Worm (Caenorhabditis elegans) whole organism, L2 larva: ENCODE data around the gene F46C3.7.
"Not testable (repeated sequence)": the region's sequence is repeated elsewhere in the genome, so short reads cannot be mapped to it uniquely, and the experiment has no call there.

Experiments used
- C34F6.9 ChIP-seq: fragments of 150-350 bp; optimal IDR thresholded peaks from 2 replicates; lab custom pipeline; 2014; ENCODE audit warnings: missing biosample characterization, missing genetic modification characterization
- F13H6.1 ChIP-seq: sonication (generic microtip); optimal IDR thresholded peaks from 2 replicates; lab custom pipeline; 2016; ENCODE audit warnings: missing genetic modification characterization, missing compliant biosample characterization
- Y55F3AM.14 ChIP-seq: fragments of 200-800 bp; sonication (Bioruptor generic); optimal IDR thresholded peaks from 2 replicates; lab custom pipeline; 2018; ENCODE audit warnings: mild to moderate bottlenecking, missing genetic modification characterization, missing compliant biosample characterization
- ZK546.5 ChIP-seq: sonication (generic microtip); optimal IDR thresholded peaks from 2 replicates; lab custom pipeline; 2017; ENCODE audit warnings: missing biosample characterization, missing genetic modification characterization
- alr-1 ChIP-seq: fragments of 150-350 bp; optimal IDR thresholded peaks from 2 replicates; lab custom pipeline; 2014; ENCODE audit warnings: missing biosample characterization, missing genetic modification characterization
- aly-2 ChIP-seq: fragments of 150-350 bp; optimal IDR thresholded peaks from 2 replicates; lab custom pipeline; 2014; ENCODE audit warnings: missing biosample characterization, missing genetic modification characterization
- ama-1 ChIP-seq: fragments of 150-350 bp; optimal IDR thresholded peaks from 2 replicates; lab custom pipeline; 2018; ENCODE audit warnings: inconsistent platforms
- blmp-1 ChIP-seq: sonication (generic microtip); optimal IDR thresholded peaks from 2 replicates; lab custom pipeline; 2017; ENCODE audit warnings: missing genetic modification characterization, mild to moderate bottlenecking, missing compliant biosample characterization, antibody characterized with exemption, moderate library complexity; ENCODE audit not compliant: insufficient read depth
- crh-2 ChIP-seq: sonication (generic microtip); optimal IDR thresholded peaks from 2 replicates; lab custom pipeline; 2017; ENCODE audit warnings: missing biosample characterization, missing genetic modification characterization
- dmd-4 ChIP-seq: sonication (generic microtip); optimal IDR thresholded peaks from 2 replicates; lab custom pipeline; 2017; ENCODE audit warnings: missing biosample characterization, missing genetic modification characterization
- egl-27 ChIP-seq: sonication (generic microtip); optimal IDR thresholded peaks from 3 replicates; lab custom pipeline; 2017; ENCODE audit warnings: missing biosample characterization, missing genetic modification reagents, missing genetic modification characterization
- elt-1 ChIP-seq: fragments of 150-350 bp; optimal IDR thresholded peaks from 2 replicates; lab custom pipeline; 2014; ENCODE audit warnings: missing biosample characterization, missing genetic modification characterization
- fos-1 ChIP-seq: fragments of 150-350 bp; optimal IDR thresholded peaks from 2 replicates; lab custom pipeline; 2014; ENCODE audit warnings: missing biosample characterization, missing genetic modification characterization
- gmeb-1 ChIP-seq: fragments of 150-350 bp; optimal IDR thresholded peaks from 2 replicates; lab custom pipeline; 2014; ENCODE audit warnings: missing biosample characterization, missing genetic modification characterization
- lin-13 ChIP-seq: fragments of 150-350 bp; optimal IDR thresholded peaks from 2 replicates; lab custom pipeline; 2014; ENCODE audit warnings: missing biosample characterization, missing genetic modification reagents, missing genetic modification characterization
- lin-39 ChIP-seq: fragments of 150-350 bp; optimal IDR thresholded peaks from 2 replicates; lab custom pipeline; 2014; ENCODE audit warnings: missing biosample characterization, missing genetic modification reagents, missing genetic modification characterization
- lsy-2 ChIP-seq, 2 experiments: fragments of 150-350 bp in 1 of 2; sonication (generic microtip) in 1 of 2; optimal IDR thresholded peaks; 2 replicates each; lab custom pipeline; 2014 to 2017; ENCODE audit warnings: missing biosample characterization in 2 of 2, missing genetic modification characterization in 2 of 2
- mab-5 ChIP-seq: fragments of 150-350 bp; optimal IDR thresholded peaks from 2 replicates; lab custom pipeline; 2014; ENCODE audit warnings: missing biosample characterization, missing genetic modification characterization
- mbf-1 ChIP-seq: sonication (generic microtip); optimal IDR thresholded peaks from 2 replicates; lab custom pipeline; 2017; ENCODE audit warnings: missing biosample characterization, missing genetic modification characterization
- nhr-129 ChIP-seq: fragments of 150-350 bp; optimal IDR thresholded peaks from 2 replicates; lab custom pipeline; 2014; ENCODE audit warnings: missing biosample characterization, missing genetic modification characterization
- nhr-21 ChIP-seq: fragments of 150-350 bp; optimal IDR thresholded peaks from 2 replicates; lab custom pipeline; 2014; ENCODE audit warnings: missing biosample characterization, missing genetic modification characterization
- nhr-237 ChIP-seq: fragments of 150-350 bp; optimal IDR thresholded peaks from 2 replicates; lab custom pipeline; 2014; ENCODE audit warnings: missing biosample characterization, missing genetic modification characterization
- nhr-25 ChIP-seq: fragments of 150-350 bp; sonication (generic microtip); optimal IDR thresholded peaks from 3 replicates; lab custom pipeline; 2014; ENCODE audit warnings: missing biosample characterization, missing genetic modification characterization
- nhr-6 ChIP-seq: fragments of 150-350 bp; optimal IDR thresholded peaks from 2 replicates; lab custom pipeline; 2014; ENCODE audit warnings: missing biosample characterization, missing genetic modification characterization
- nhr-77 ChIP-seq: fragments of 150-350 bp; optimal IDR thresholded peaks from 2 replicates; lab custom pipeline; 2014; ENCODE audit warnings: missing biosample characterization, missing genetic modification characterization
- sem-4 ChIP-seq: fragments of 150-350 bp; optimal IDR thresholded peaks from 2 replicates; lab custom pipeline; 2014; ENCODE audit warnings: missing biosample characterization, missing genetic modification reagents, missing genetic modification characterization
- skn-1 ChIP-seq: sonication (generic microtip); optimal IDR thresholded peaks from 2 replicates; lab custom pipeline; 2017; ENCODE audit warnings: missing biosample characterization, missing genetic modification characterization
- sma-3 ChIP-seq: sonication (generic microtip); optimal IDR thresholded peaks from 2 replicates; lab custom pipeline; 2016; ENCODE audit warnings: missing genetic modification reagents, missing genetic modification characterization, missing compliant biosample characterization
- sma-9 ChIP-seq, 2 experiments: fragments of 150-350 bp in 1 of 2; sonication (generic microtip) in 1 of 2; optimal IDR thresholded peaks; 2 replicates each; lab custom pipeline; 2014 to 2016; ENCODE audit warnings: missing genetic modification characterization in 2 of 2, mild to moderate bottlenecking in 1 of 2, missing biosample characterization in 1 of 2, missing compliant biosample characterization in 1 of 2, missing genetic modification reagents in 1 of 2, moderate library complexity in 1 of 2
- unc-55 ChIP-seq: fragments of 150-350 bp; sonication (generic microtip); optimal IDR thresholded peaks from 3 replicates; lab custom pipeline; 2014; ENCODE audit warnings: missing biosample characterization, missing genetic modification reagents, missing genetic modification characterization
- zag-1 ChIP-seq: fragments of 150-350 bp; optimal IDR thresholded peaks from 2 replicates; lab custom pipeline; 2014; ENCODE audit warnings: missing biosample characterization, missing genetic modification characterization
- ztf-4 ChIP-seq: fragments of 150-350 bp; optimal IDR thresholded peaks from 2 replicates; lab custom pipeline; 2014; ENCODE audit warnings: missing biosample characterization, missing genetic modification characterization

The F46C3.7 gene

DNA sequence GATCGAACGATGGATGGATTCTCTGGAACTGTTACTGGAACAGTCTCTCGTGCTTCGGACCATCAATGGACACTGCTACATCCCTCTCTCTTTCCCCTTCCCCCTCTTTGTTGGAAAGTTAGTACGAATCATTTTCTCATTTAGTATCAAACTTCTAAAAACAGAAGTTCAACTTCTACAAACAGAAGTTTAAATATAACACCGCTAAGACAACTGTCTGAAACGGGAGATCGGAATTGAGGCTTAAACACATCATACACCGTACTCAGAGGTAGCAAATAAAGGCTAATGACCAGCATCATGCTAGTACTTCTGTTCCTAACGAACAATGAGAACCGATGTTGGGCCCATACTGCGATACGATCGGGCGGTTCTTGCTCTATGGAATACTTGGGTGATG is at the start of gene F46C3.7:
F46C3.7 (plus strand) TSS at position 301 of the 400 bp plus-strand sequence.
- TF ChIP-seq unc-55; Y55F3AM.14 (GFP tag; lab: Kevin White, UChicago); nhr-129 (tag; lab: Kevin White, UChicago): not testable (repeated sequence)
- TF ChIP-seq, all 48 proteins: peak for 0; not testable (repeated sequence) for 48

DNA sequence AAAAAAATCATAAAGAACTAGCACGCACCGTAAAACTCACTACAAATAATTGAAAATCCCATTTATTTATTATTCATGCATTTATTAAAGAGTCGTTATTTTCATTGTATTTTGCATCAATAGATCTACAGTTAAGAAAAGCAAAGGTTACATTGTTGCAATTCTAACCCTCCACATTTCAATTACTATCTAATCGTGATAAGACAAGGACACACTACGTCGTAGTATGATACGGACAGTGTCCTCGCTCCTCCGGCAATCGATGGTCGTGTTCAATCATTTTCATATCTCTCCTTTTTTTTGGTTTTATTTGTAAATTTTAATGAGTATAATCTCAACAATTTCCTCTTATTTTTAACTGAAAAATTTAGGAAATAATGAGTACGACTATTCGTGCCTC is 46.9 kb upstream of the F46C3.7 start, which contains the start of gene prx-12:
prx-12 (plus strand) TSS at position 371 of the 400 bp plus-strand sequence.
- TF ChIP-seq mbf-1 (tag; lab: Kevin White, UChicago) (no peak), nhr-129 (tag; lab: Kevin White, UChicago) (no peak), gmeb-1 (tag; lab: Kevin White, UChicago) (no peak), fos-1 (tag; lab: Kevin White, UChicago) (peak; percentile 45), sma-3 (GFP tag; lab: Kevin White, UChicago) (peak; percentile 12), elt-1 (tag; lab: Kevin White, UChicago) (no peak), ztf-4 (tag; lab: Kevin White, UChicago) (no peak), blmp-1 (no peak), mab-5 (tag; lab: Kevin White, UChicago) (no peak)

DNA sequence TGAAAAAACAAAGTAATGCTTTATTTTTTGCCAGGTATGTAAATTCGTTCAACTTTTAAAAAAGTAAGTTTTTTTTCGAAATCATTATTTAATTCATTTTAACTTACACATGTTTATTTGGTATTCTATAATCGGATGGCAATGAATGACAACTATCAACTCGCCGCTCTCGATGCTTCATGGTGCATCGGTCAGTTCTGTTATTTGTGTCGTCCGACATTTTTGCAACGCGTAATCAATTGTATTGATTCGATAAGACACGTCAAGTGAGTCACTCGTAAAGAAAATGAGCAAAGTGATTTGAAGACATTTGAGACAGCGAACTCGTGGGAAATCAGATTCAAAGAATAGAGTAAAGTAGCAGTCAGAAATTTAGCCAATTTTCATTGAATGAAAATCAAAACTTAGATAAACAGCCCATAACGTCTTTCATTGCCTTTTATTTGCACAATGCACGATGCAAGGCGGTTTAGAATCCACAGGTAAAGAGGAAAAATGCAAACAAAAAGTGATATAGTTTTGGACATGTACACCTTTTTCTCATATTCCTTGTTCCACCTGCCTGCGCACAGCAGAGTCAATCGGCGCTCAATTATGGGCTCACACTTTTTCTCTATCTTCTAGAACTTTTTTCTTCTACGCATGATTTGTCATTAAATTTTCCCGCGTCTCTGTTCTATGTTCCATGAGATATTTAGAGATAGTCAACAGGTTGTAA is 39.2 kb upstream of the F46C3.7 start:
- TF ChIP-seq sma-9 (GFP tag; optimal IDR thresholded peaks at IDR 0.05; lab: Kevin White, UChicago): no peak
- TF ChIP-seq sma-9 (tag; optimal IDR thresholded peaks at IDR 0.05; lab: Kevin White, UChicago): no peak
- TF ChIP-seq C34F6.9: peak; percentile 22
- peak; percentile 77 for TF ChIP-seq fos-1 (tag; lab: Kevin White, UChicago)

DNA sequence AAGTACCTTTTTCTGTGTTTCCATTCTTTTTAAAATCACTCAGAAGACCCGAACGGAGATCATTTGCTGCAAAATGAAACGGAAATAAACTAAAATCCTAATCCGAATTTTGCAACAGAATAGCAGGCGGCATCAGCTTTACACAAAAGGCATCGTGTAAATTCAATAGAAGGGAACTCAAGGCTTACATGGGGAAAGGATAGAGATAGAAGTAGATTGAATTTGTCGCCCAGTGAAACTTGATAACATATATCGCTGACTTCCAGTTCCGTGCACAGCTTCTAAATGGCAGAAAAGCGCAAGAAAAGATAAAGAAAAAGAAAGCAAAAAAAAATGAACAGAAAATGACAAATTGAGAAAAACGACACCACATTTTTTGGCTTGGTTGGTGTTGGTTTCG is 33.9 kb upstream of the F46C3.7 start, which contains the start of gene slo-2:
slo-2 (minus strand) TSS at position 24 of the 400 bp plus-strand sequence.
- no peak for TF ChIP-seq nhr-6 (tag; lab: Kevin White, UChicago)
- no peak for TF ChIP-seq sem-4 (tag; lab: Kevin White, UChicago)
- peak; percentile 25 for TF ChIP-seq sma-9 (GFP tag; optimal IDR thresholded peaks at IDR 0.05; lab: Kevin White, UChicago)
- TF ChIP-seq sma-9 (tag; optimal IDR thresholded peaks at IDR 0.05; lab: Kevin White, UChicago): no peak
- no peak for TF ChIP-seq C34F6.9
- no peak for TF ChIP-seq lin-13 (GFP tag; lab: Kevin White, UChicago)
- TF ChIP-seq ztf-4 (tag; lab: Kevin White, UChicago): no peak
- no peak for TF ChIP-seq elt-1 (tag; lab: Kevin White, UChicago)
- no peak for TF ChIP-seq nhr-237 (tag; lab: Kevin White, UChicago)

ce11 chrX:11406784-11407183 is 33.1 kb upstream of the F46C3.7 start:
- TF ChIP-seq sma-3 (GFP tag; lab: Kevin White, UChicago) (peak; percentile 7), skn-1 (tag; lab: Kevin White, UChicago) (no peak), aly-2 (tag; lab: Kevin White, UChicago) (no peak), fos-1 (tag; lab: Kevin White, UChicago) (peak; percentile 9)

ce11 chrX:11407682-11408335 is 32.0 kb upstream of the F46C3.7 start, which contains the start of gene F08B12.4:
TSS of gene F08B12.4 (minus strand) at chrX:11407732.
- TF ChIP-seq nhr-77 (tag; lab: Kevin White, UChicago) (no peak), nhr-129 (tag; lab: Kevin White, UChicago) (peak; percentile 31), fos-1 (tag; lab: Kevin White, UChicago) (peak; percentile 88), egl-27 (no peak), C34F6.9 (peak; percentile 24), zag-1 (tag; lab: Kevin White, UChicago) (no peak), unc-55 (no peak), dmd-4 (tag; lab: Kevin White, UChicago) (no peak), crh-2 (tag; lab: Kevin White, UChicago) (peak; percentile 16), elt-1 (tag; lab: Kevin White, UChicago) (no peak), ZK546.5 (tag; lab: Kevin White, UChicago) (no peak), gmeb-1 (tag; lab: Kevin White, UChicago) (peak; percentile 6), ztf-4 (tag; lab: Kevin White, UChicago) (no peak), lin-39 (no peak), mbf-1 (tag; lab: Kevin White, UChicago) (no peak), nhr-21 (no peak), sem-4 (tag; lab: Kevin White, UChicago) (no peak), ama-1 (lab: Kevin White, UChicago) (peak; percentile 78), F13H6.1 (tag; lab: Kevin White, UChicago) (peak; percentile 59), nhr-25 (no peak), alr-1 (tag; lab: Kevin White, UChicago) (no peak), sma-9 (GFP tag; optimal IDR thresholded peaks at IDR 0.05; lab: Kevin White, UChicago) (peak; percentile 36), sma-9 (tag; optimal IDR thresholded peaks at IDR 0.05; lab: Kevin White, UChicago) (no peak), lsy-2 (tag; optimal IDR thresholded peaks at IDR 0.05; lab: Kevin White, UChicago) (peak in 1 of 2 experiments; percentile 5)
- TF ChIP-seq, all 48 proteins: peak for 9
